Fruit fly (Drosophila melanogaster) whole organism, pupa: ENCODE measurements around the gene GAA1.

ENCODE experiments used
- CG10348 ChIP-seq: fragments of 200-800 bp; sonication (Bioruptor generic); IDR thresholded peaks from 2 replicates; pipeline ENCODE4 v1.3.6; 2022; ENCODE audit warnings: missing biosample characterization, missing genetic modification characterization
- CG12605 ChIP-seq: fragments of 200-800 bp; sonication (Bioruptor generic); IDR thresholded peaks from 2 replicates; pipeline ENCODE4 v1.3.6; 2022; ENCODE audit warnings: missing biosample characterization, missing genetic modification characterization
- CG13204 ChIP-seq: fragments of 200-800 bp; sonication (Bioruptor generic); optimal IDR thresholded peaks from 2 replicates; lab custom pipeline; 2018; ENCODE audit warnings: missing biosample characterization, mild to moderate bottlenecking, missing genetic modification characterization, moderate library complexity
- CG14655 ChIP-seq: fragments of 200-800 bp; sonication (Bioruptor generic); optimal IDR thresholded peaks from 3 replicates; lab custom pipeline; 2017; ENCODE audit warnings: mild to moderate bottlenecking, missing biosample characterization, missing genetic modification reagents, missing genetic modification characterization
- CG15710 ChIP-seq: fragments of 200-800 bp; sonication (Bioruptor generic); optimal IDR thresholded peaks from 2 replicates; lab custom pipeline; 2018; ENCODE audit warnings: missing biosample characterization, mild to moderate bottlenecking, missing genetic modification characterization, moderate library complexity
- CG17806 ChIP-seq: fragments of 200-800 bp; sonication (Bioruptor generic); optimal IDR thresholded peaks from 2 replicates; lab custom pipeline; 2018; ENCODE audit warnings: missing biosample characterization, mild to moderate bottlenecking, missing genetic modification characterization, moderate library complexity
- CG32121 ChIP-seq: fragments of 200-800 bp; sonication (Bioruptor generic); IDR thresholded peaks from 2 replicates; pipeline ENCODE4 v1.3.6; 2022; ENCODE audit warnings: missing biosample characterization, missing genetic modification characterization
- CG34367 ChIP-seq: fragments of 200-800 bp; sonication (Bioruptor generic); optimal IDR thresholded peaks from 2 replicates; lab custom pipeline; 2018; ENCODE audit warnings: missing biosample characterization, mild to moderate bottlenecking, missing genetic modification characterization
- CG4496 ChIP-seq: fragments of 200-800 bp; sonication (Bioruptor generic); IDR thresholded peaks from 3 replicates; pipeline ENCODE4 v1.3.6; 2022; ENCODE audit warnings: missing biosample characterization, missing genetic modification characterization
- CG8159 ChIP-seq: fragments of 200-800 bp; sonication (Bioruptor generic); optimal IDR thresholded peaks from 3 replicates; lab custom pipeline; 2018; ENCODE audit warnings: missing biosample characterization, mild to moderate bottlenecking, missing genetic modification characterization, moderate library complexity
- CG8301 ChIP-seq: fragments of 200-800 bp; sonication (Bioruptor generic); optimal IDR thresholded peaks from 2 replicates; lab custom pipeline; 2018; ENCODE audit warnings: missing biosample characterization, mild to moderate bottlenecking, missing genetic modification characterization
- CG9948 ChIP-seq: fragments of 200-800 bp; sonication (Bioruptor generic); optimal IDR thresholded peaks from 2 replicates; lab custom pipeline; 2018; ENCODE audit warnings: missing biosample characterization, mild to moderate bottlenecking, missing genetic modification characterization, moderate library complexity
- D1 ChIP-seq: fragments of 200-800 bp; sonication (Bioruptor generic); optimal IDR thresholded peaks from 2 replicates; lab custom pipeline; 2018; ENCODE audit warnings: missing biosample characterization, mild to moderate bottlenecking, missing genetic modification characterization, moderate library complexity
- EcR ChIP-seq: fragments of 200-800 bp; sonication (Bioruptor generic); optimal IDR thresholded peaks from 3 replicates; lab custom pipeline; 2019; ENCODE audit warnings: missing biosample characterization, missing genetic modification characterization, mild to moderate bottlenecking, moderate library complexity, missing genetic modification reagents
- Ets98B ChIP-seq: fragments of 200-800 bp; sonication (Bioruptor generic); IDR thresholded peaks from 2 replicates; pipeline ENCODE4 v1.3.6; 2022; ENCODE audit warnings: missing biosample characterization, missing genetic modification characterization
- Pif1A ChIP-seq: fragments of 200-800 bp; sonication (Bioruptor generic); optimal IDR thresholded peaks from 3 replicates; lab custom pipeline; 2016; ENCODE audit warnings: missing biosample characterization, missing genetic modification characterization
- Pif1B ChIP-seq: fragments of 200-800 bp; sonication (Bioruptor generic); optimal IDR thresholded peaks from 3 replicates; lab custom pipeline; 2016; ENCODE audit warnings: missing biosample characterization, missing genetic modification characterization
- Snoo ChIP-seq: fragments of 200-800 bp; sonication (Bioruptor generic); optimal IDR thresholded peaks from 3 replicates; lab custom pipeline; 2017; ENCODE audit warnings: missing biosample characterization, mild to moderate bottlenecking, missing genetic modification characterization, inconsistent platforms
- fd96Ca ChIP-seq: fragments of 200-800 bp; sonication (Bioruptor generic); IDR thresholded peaks from 3 replicates; pipeline ENCODE4 v1.3.6; 2022; ENCODE audit warnings: missing biosample characterization, missing genetic modification characterization
- gl ChIP-seq: fragments of 200-800 bp; sonication (Bioruptor generic); optimal IDR thresholded peaks from 2 replicates; lab custom pipeline; 2018; ENCODE audit warnings: missing biosample characterization, mild to moderate bottlenecking, missing genetic modification characterization
- rn ChIP-seq: fragments of 200-800 bp; sonication (Bioruptor generic); IDR thresholded peaks from 2 replicates; pipeline ENCODE4 v1.3.6; 2022; ENCODE audit warnings: missing biosample characterization, missing genetic modification characterization

GAA1 gene

DNA sequence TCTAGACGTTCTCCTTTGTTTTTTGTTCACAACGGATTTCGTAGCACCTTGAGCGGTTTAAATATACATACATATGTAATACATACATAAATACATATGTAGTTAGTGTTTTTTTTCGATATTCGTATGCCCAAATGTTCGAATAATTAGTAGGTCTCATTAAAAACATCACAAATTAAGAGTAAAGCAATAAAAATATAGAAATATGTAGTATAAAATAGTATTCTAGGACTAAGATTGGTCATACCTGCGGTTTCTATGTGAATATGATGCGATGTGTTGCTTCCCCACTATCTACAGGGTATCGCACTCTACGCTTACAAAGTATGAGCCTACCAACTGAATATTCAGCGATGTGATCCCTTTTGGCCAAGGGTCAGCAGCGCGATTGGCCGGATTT is 32.3 kb upstream of the GAA1 start, which contains the start of gene CG4020:
CG4020 (plus strand) TSS at position 301 of the 400 bp plus-strand sequence.
- no peak for TF ChIP-seq CG8159
- TF ChIP-seq CG13204 (GFP tag; lab: Kevin White, UChicago): no peak
- TF ChIP-seq, all 21 proteins: peak for 0

DNA sequence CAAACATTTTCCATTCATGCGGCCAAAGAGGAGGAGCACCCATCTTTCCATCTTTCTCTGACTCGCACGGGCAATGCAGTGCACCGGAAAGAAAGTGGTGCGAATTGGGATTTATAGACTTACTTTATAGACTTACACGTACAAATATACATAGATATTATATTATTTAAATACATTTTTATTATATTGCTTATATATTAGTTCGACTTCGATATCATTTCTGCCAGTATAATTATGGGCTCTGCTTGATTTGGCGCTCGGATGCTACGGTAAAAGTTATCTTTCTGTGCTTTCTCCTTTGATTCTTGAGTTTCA is 31.9 kb upstream of the GAA1 start:
- TF ChIP-seq CG17806 (tag; lab: Kevin White, UChicago) (no peak), CG8301 (tag; lab: Kevin White, UChicago) (peak; percentile 24), Snoo (tag; lab: Kevin White, UChicago) (no peak), CG34367 (tag; lab: Kevin White, UChicago) (no peak), gl (tag; lab: Kevin White, UChicago) (no peak), fd96Ca (no peak; the same call in 2 of the 3 replicates)

DNA sequence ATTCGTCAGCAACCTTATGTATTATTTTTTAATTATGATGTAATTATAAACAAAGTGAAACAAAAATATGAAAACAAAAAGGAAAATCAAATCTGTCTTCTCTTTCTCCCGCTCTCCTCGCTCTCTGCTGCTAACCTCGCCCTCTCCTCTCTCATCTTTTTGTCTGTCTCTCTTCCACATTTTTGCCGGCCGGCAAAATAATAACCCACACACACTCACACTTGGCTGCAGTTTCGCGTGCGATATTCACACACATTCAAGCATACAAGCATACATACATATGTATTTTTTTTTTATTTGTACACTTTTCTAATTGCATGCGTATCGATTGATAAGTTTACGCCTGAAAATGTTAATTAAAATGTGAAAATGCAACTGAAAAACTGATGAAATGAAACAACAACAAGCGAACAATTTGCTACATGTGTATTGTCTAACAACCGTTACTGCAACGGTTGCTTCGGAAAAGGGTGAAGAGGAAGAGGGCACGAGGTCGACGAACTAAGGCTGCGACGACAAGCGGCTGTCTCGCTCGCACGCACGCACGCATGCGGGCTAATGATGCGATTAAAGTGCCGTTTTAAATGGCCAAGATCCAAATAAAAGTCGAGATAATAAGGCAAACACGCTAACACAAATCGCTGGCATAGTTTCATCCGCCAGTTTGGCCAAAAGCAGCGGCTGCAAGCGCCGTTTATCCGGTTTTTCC is 31.4 kb upstream of the GAA1 start:
- TF ChIP-seq CG13204 (GFP tag; lab: Kevin White, UChicago) (peak; percentile 6), CG12605 (peak; percentile 41; the same call in 1 of the 2 replicates), CG9948 (tag; lab: Kevin White, UChicago) (no peak), Ets98B (GFP tag; lab: Robert Waterston, UW) (peak; percentile 12; the same call in 1 of the 2 replicates), rn (no peak), EcR (GFP tag; lab: Kevin White, UChicago) (peak; percentile 97), CG32121 (GFP tag; lab: Robert Waterston, UW) (no peak), Pif1B (GFP tag; lab: Kevin White, UChicago) (no peak)
- TF ChIP-seq, all 21 proteins: peak for 4

DNA sequence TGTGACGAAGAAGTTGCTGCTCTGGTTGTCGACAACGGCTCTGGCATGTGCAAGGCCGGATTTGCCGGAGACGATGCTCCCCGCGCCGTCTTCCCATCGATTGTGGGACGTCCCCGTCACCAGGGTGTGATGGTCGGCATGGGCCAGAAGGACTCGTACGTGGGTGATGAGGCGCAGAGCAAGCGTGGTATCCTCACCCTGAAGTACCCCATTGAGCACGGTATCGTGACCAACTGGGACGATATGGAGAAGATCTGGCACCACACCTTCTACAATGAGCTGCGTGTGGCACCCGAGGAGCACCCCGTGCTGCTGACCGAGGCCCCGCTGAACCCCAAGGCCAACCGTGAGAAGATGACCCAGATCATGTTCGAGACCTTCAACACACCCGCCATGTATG is 29.5 kb upstream of the GAA1 start:
- TF ChIP-seq CG17806 (tag; lab: Kevin White, UChicago): no peak
- TF ChIP-seq CG15710 (tag; lab: Kevin White, UChicago): no peak

DNA sequence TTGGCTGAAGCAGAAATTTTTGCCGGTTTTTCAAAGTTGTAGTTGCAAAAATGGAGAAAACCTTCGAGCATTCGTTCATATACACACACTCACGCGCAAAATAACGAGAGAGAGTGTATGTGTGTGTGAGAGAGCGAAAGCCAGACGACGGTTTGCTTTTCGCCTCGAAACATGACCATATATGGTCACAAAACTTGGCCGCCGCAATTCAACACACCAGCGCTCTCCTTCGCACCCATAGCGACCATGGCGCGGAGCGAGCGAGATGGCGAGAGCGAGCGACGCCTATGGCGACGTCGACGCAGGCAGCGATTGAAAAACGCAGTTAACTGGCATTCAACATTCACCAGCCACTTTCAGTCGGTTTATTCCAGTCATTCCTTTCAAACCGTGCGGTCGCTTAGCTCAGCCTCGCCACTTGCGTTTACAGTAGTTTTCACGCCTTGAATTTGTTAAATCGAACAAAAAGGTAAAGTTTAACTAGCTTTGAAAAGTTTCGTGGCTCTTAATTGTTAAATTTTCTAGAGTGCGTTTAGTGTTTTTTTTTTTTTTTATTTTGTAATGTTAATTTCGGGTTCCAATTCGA is 28.6 kb upstream of the GAA1 start:
- TF ChIP-seq fd96Ca: peak; percentile 59; the same call in 2 of the 3 replicates
- peak; percentile 42; the same call in 1 of the 2 replicates for TF ChIP-seq Ets98B (GFP tag; lab: Robert Waterston, UW)
- TF ChIP-seq CG10348 (GFP tag; lab: Robert Waterston, UW): no peak
- peak; percentile 48 for TF ChIP-seq Pif1B (GFP tag; lab: Kevin White, UChicago)
- TF ChIP-seq Snoo (tag; lab: Kevin White, UChicago): peak; percentile 46
- TF ChIP-seq CG13204 (GFP tag; lab: Kevin White, UChicago): peak; percentile 51
- no peak for TF ChIP-seq CG17806 (tag; lab: Kevin White, UChicago)
- TF ChIP-seq CG12605: 0 out of 2 replicates have a peak, but pooled peaks have one; percentile 8
- peak; percentile 22; the same call in 1 of the 2 replicates for TF ChIP-seq CG32121 (GFP tag; lab: Robert Waterston, UW)
- TF ChIP-seq rn: no peak
- no peak for TF ChIP-seq CG15710 (tag; lab: Kevin White, UChicago)
- TF ChIP-seq CG9948 (tag; lab: Kevin White, UChicago): no peak
- peak; percentile 71; the same call in 2 of the 3 replicates for TF ChIP-seq CG4496
- TF ChIP-seq CG14655: peak; percentile 13
- no peak for TF ChIP-seq CG8301 (tag; lab: Kevin White, UChicago)
- TF ChIP-seq gl (tag; lab: Kevin White, UChicago): no peak
- TF ChIP-seq Pif1A (GFP tag; lab: Kevin White, UChicago): peak; percentile 30
- TF ChIP-seq CG8159: peak; percentile 4
- TF ChIP-seq EcR (GFP tag; lab: Kevin White, UChicago): peak; percentile 77
- no peak for TF ChIP-seq D1
- no peak for TF ChIP-seq CG34367 (tag; lab: Kevin White, UChicago)
- TF ChIP-seq, all 21 proteins: peak for 12

DNA sequence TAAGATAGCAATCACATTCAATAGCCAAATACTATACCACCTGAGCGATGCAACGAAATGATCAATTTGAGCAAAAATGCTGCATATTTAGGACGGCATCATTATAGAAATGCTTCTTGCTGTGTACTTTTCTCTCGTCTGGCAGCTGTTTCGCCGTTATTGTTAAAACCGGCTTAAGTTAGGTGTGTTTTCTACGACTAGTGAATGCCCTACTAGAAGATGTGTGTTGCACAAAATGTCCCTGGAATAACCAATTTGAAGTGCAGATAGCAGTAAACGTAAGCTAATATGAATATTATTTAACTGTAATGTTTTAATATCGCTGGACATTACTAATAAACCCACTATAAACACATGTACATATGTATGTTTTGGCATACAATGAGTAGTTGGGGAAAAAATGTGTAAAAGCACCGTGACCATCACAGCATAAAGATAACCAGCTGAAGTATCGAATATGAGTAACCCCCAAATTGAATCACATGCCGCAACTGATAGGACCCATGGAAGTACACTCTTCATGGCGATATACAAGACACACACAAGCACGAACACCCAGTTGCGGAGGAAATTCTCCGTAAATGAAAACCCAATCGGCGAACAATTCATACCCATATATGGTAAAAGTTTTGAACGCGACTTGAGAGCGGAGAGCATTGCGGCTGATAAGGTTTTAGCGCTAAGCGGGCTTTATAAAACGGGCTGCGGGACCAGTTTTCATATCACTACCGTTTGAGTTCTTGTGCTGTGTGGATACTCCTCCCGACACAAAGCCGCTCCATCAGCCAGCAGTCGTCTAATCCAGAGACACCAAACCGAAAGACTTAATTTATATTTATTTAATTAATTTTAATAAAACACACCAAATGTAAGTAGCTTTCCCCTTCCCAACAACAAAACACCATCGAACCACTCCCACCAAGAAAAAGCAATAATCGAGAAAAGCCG is 27.3 kb upstream of the GAA1 start, which contains the start of gene Act5C:
Act5C (plus strand) TSS at position 716 of the 948 bp plus-strand sequence.
- TF ChIP-seq fd96Ca: peak; percentile 98
- TF ChIP-seq CG34367 (tag; lab: Kevin White, UChicago): peak; percentile 99
- peak; percentile 95 for TF ChIP-seq rn
- peak; percentile 95 for TF ChIP-seq CG32121 (GFP tag; lab: Robert Waterston, UW)
- TF ChIP-seq CG12605: peak; percentile 95
- TF ChIP-seq CG15710 (tag; lab: Kevin White, UChicago): peak; percentile 98
- peak; percentile 77 for TF ChIP-seq D1
- TF ChIP-seq CG13204 (GFP tag; lab: Kevin White, UChicago): peak; percentile 91
- peak; percentile 50 for TF ChIP-seq EcR (GFP tag; lab: Kevin White, UChicago)
- TF ChIP-seq Snoo (tag; lab: Kevin White, UChicago): peak; percentile 98
- TF ChIP-seq CG14655: peak; percentile 96
- TF ChIP-seq Ets98B (GFP tag; lab: Robert Waterston, UW): peak; percentile 97
- TF ChIP-seq gl (tag; lab: Kevin White, UChicago): peak; percentile 97
- TF ChIP-seq Pif1A (GFP tag; lab: Kevin White, UChicago): peak; percentile 97
- peak; percentile 98 for TF ChIP-seq CG8159
- peak; percentile 98 for TF ChIP-seq CG4496
- TF ChIP-seq CG8301 (tag; lab: Kevin White, UChicago): peak; percentile 96
- TF ChIP-seq CG9948 (tag; lab: Kevin White, UChicago): peak; percentile 97
- TF ChIP-seq CG17806 (tag; lab: Kevin White, UChicago): peak; percentile 98
- peak; percentile 97 for TF ChIP-seq Pif1B (GFP tag; lab: Kevin White, UChicago)
- TF ChIP-seq CG10348 (GFP tag; lab: Robert Waterston, UW): peak; percentile 67
